ENCODE assay signal across 1 fruit fly cellular context in the genomic region with DNA sequence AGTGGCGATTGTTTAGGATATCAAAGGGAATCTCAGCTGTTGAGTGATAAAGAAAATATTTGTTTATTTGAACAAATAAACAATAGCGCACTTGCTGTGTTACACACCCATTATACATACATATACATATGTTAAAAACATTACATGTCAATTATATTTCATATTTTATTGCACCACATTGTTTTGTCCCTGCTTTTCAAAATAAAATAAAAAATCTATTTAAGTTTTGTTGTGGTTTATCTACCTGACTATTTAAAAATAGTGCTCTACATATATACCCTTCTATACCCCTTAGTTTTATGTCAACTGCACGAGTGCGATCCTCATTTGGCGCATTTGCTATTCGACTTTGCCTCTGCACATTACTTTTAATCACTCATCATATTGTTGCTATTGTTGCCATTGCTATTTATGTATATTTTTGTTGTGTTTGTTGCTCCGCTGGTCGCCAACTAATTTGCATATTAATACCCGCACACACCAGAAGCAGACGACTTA.
TF ChIP-seq lines count a peak whose summit lies in the region.

No protein-coding gene starts in this region.

TF ChIP-seq in whole organism, embryonic, 481 proteins besides CTCF, POLR2A, EP300 and RAD21 (continued from another document and continues in another):
- TF ChIP-seq Adf1 (GFP tag; IDR thresholded peaks at IDR 0.05; lab: Robert Waterston, UW), result peak; percentile 45; the same call in 1 of the 2 replicates
- TF ChIP-seq knrl (GFP tag; IDR thresholded peaks at IDR 0.05; lab: Robert Waterston, UW; ENCODE audit: partially characterized antibody), result no peak
- no peak for TF ChIP-seq CG8478 (optimal IDR thresholded peaks at IDR 0.05; lab: Kevin White, UChicago)
- peak; percentile 46 for TF ChIP-seq CG31365 (tag; optimal IDR thresholded peaks at IDR 0.05; lab: Kevin White, UChicago)
- TF ChIP-seq repo (GFP tag; optimal IDR thresholded peaks at IDR 0.05; lab: Kevin White, UChicago), result peak; percentile 37
- peak; percentile 27 for TF ChIP-seq MTF-1 (GFP tag; optimal IDR thresholded peaks at IDR 0.05; lab: Kevin White, UChicago; ENCODE audit: borderline replicate concordance)
- TF ChIP-seq sens (GFP tag; lab: Kevin White, UChicago), result peak; percentile 97
- TF ChIP-seq CG17186 (GFP tag; optimal IDR thresholded peaks at IDR 0.05; lab: Kevin White, UChicago), result peak; percentile 50
- peak; percentile 86 for TF ChIP-seq CG11456 (GFP tag; IDR thresholded peaks at IDR 0.05; lab: Robert Waterston, UW)
- TF ChIP-seq CG11560 (tag; IDR thresholded peaks at IDR 0.05; lab: Robert Waterston, UW), result peak; percentile 89
- TF ChIP-seq CG14050 (GFP tag; IDR thresholded peaks at IDR 0.05; lab: Robert Waterston, UW), result peak; percentile 83
- TF ChIP-seq CG9215 (GFP tag; IDR thresholded peaks at IDR 0.05; lab: Robert Waterston, UW), result peak; percentile 90
- no peak for TF ChIP-seq ash1 (GFP tag; optimal IDR thresholded peaks at IDR 0.05; lab: Kevin White, UChicago)
- TF ChIP-seq CG12659 (GFP tag; optimal IDR thresholded peaks at IDR 0.05; lab: Kevin White, UChicago), result peak; percentile 92
- TF ChIP-seq scrt (GFP tag; optimal IDR thresholded peaks at IDR 0.05; lab: Kevin White, UChicago), result peak; percentile 77
- TF ChIP-seq CG10267 (tag; optimal IDR thresholded peaks at IDR 0.05; lab: Kevin White, UChicago), result peak; percentile 83
- peak; percentile 68 for TF ChIP-seq CG10959 (GFP tag; IDR thresholded peaks at IDR 0.05; lab: Robert Waterston, UW)
- peak; percentile 93 for TF ChIP-seq ind (GFP tag; optimal IDR thresholded peaks at IDR 0.05; lab: Kevin White, UChicago)
- TF ChIP-seq CG5953 (GFP tag; IDR thresholded peaks at IDR 0.05; lab: Robert Waterston, UW), result peak; percentile 86
- peak; percentile 91 for TF ChIP-seq Abd-B (GFP tag; optimal IDR thresholded peaks at IDR 0.05; lab: Kevin White, UChicago)
- peak; percentile 72 for TF ChIP-seq BtbVII (GFP tag; optimal IDR thresholded peaks at IDR 0.05; lab: Kevin White, UChicago)
- peak; percentile 94 for TF ChIP-seq CG4424 (GFP tag; optimal IDR thresholded peaks at IDR 0.05; lab: Kevin White, UChicago)
- TF ChIP-seq chinmo (GFP tag; IDR thresholded peaks at IDR 0.05; lab: Robert Waterston, UW; ENCODE audit: partially characterized antibody), result peak; percentile 92; the same call in 2 of the 4 replicates
- peak; percentile 85 for TF ChIP-seq ken (GFP tag; IDR thresholded peaks at IDR 0.05; lab: Robert Waterston, UW)
- TF ChIP-seq CG2120 (GFP tag; optimal IDR thresholded peaks at IDR 0.05; lab: Kevin White, UChicago), result peak; percentile 92
- peak; percentile 58 for TF ChIP-seq CG13624 (GFP tag; optimal IDR thresholded peaks at IDR 0.05; lab: Kevin White, UChicago)
- peak; percentile 73 for TF ChIP-seq Max (GFP tag; optimal IDR thresholded peaks at IDR 0.05; lab: Kevin White, UChicago)
- no peak for TF ChIP-seq Dp (GFP tag; optimal IDR thresholded peaks at IDR 0.05; lab: Kevin White, UChicago)
- peak; percentile 72 for TF ChIP-seq Hmx (GFP tag; optimal IDR thresholded peaks at IDR 0.05; lab: Kevin White, UChicago)
- TF ChIP-seq vnd (GFP tag; IDR thresholded peaks at IDR 0.05; lab: Robert Waterston, UW; ENCODE audit: partially characterized antibody), result no peak
- TF ChIP-seq ase (GFP tag; IDR thresholded peaks at IDR 0.05; lab: Robert Waterston, UW), result peak; percentile 83
- peak; percentile 59; the same call in 1 of the 2 replicates for TF ChIP-seq Poxn (GFP tag; IDR thresholded peaks at IDR 0.05; lab: Robert Waterston, UW)
- peak; percentile 39; the same call in 1 of the 2 replicates for TF ChIP-seq aop (GFP tag; IDR thresholded peaks at IDR 0.05; lab: Robert Waterston, UW)
- peak; percentile 87 for TF ChIP-seq Awh (GFP tag; IDR thresholded peaks at IDR 0.05; lab: Robert Waterston, UW)
- peak; percentile 88 for TF ChIP-seq Spps (tag; optimal IDR thresholded peaks at IDR 0.05; lab: Kevin White, UChicago)
- peak; percentile 89 for TF ChIP-seq nerfin-1 (tag; optimal IDR thresholded peaks at IDR 0.05; lab: Kevin White, UChicago)
- peak; percentile 37 for TF ChIP-seq CG1792 (GFP tag; optimal IDR thresholded peaks at IDR 0.05; lab: Kevin White, UChicago)
- peak; percentile 72 for TF ChIP-seq CG6654 (GFP tag; optimal IDR thresholded peaks at IDR 0.05; lab: Kevin White, UChicago)
- TF ChIP-seq pum (GFP tag; optimal IDR thresholded peaks at IDR 0.05; lab: Kevin White, UChicago), result peak; percentile 77
- no peak for TF ChIP-seq ERR (GFP tag; optimal IDR thresholded peaks at IDR 0.05; lab: Kevin White, UChicago)
- TF ChIP-seq CG12942 (GFP tag; optimal IDR thresholded peaks at IDR 0.05; lab: Kevin White, UChicago), result peak; percentile 85
- peak; percentile 78 for TF ChIP-seq CG12744 (GFP tag; optimal IDR thresholded peaks at IDR 0.05; lab: Kevin White, UChicago)
- TF ChIP-seq tgo (GFP tag; IDR thresholded peaks at IDR 0.05; lab: Robert Waterston, UW), result peak; percentile 96
- TF ChIP-seq gem (tag; optimal IDR thresholded peaks at IDR 0.05; lab: Kevin White, UChicago), result peak; percentile 97
- TF ChIP-seq dysf (GFP tag; IDR thresholded peaks at IDR 0.05; lab: Robert Waterston, UW), result peak; percentile 95
- peak; percentile 87 for TF ChIP-seq tap (tag; optimal IDR thresholded peaks at IDR 0.05; lab: Kevin White, UChicago)
- peak; percentile 78 for TF ChIP-seq CG2875 (GFP tag; optimal IDR thresholded peaks at IDR 0.05; lab: Kevin White, UChicago)
- TF ChIP-seq Pdp1 (GFP tag; optimal IDR thresholded peaks at IDR 0.05; lab: Kevin White, UChicago), result peak; percentile 68 to 86
- TF ChIP-seq sd (tag; optimal IDR thresholded peaks at IDR 0.05; lab: Kevin White, UChicago), result peak; percentile 64
- peak; percentile 50; the same call in 1 of the 2 replicates for TF ChIP-seq MBD-R2 (GFP tag; IDR thresholded peaks at IDR 0.05; lab: Robert Waterston, UW)
- TF ChIP-seq CG18764 (GFP tag; optimal IDR thresholded peaks at IDR 0.05; lab: Kevin White, UChicago), result peak; percentile 57
- peak; percentile 97 for TF ChIP-seq dmrt99B (tag; optimal IDR thresholded peaks at IDR 0.05; lab: Kevin White, UChicago)
- TF ChIP-seq CG15011 (GFP tag; optimal IDR thresholded peaks at IDR 0.05; lab: Kevin White, UChicago), result peak; percentile 93
- TF ChIP-seq Dad (GFP tag; optimal IDR thresholded peaks at IDR 0.05; lab: Kevin White, UChicago), result peak; percentile 62
- peak; percentile 97 for TF ChIP-seq Oli (tag; optimal IDR thresholded peaks at IDR 0.05; lab: Kevin White, UChicago)
- TF ChIP-seq CG4404 (GFP tag; IDR thresholded peaks at IDR 0.05; lab: Robert Waterston, UW), result peak; percentile 93
- TF ChIP-seq lab (GFP tag; optimal IDR thresholded peaks at IDR 0.05; lab: Kevin White, UChicago), result peak; percentile 88
- TF ChIP-seq Antp (GFP tag; optimal IDR thresholded peaks at IDR 0.05; lab: Kevin White, UChicago), result peak; percentile 29
- peak in 1 of 2 experiments; percentile 69 for TF ChIP-seq Hr78 (GFP tag; optimal IDR thresholded peaks at IDR 0.05; lab: Kevin White, UChicago)
- TF ChIP-seq p53 (GFP tag; optimal IDR thresholded peaks at IDR 0.05; lab: Kevin White, UChicago), result no peak
- TF ChIP-seq luna (GFP tag; optimal IDR thresholded peaks at IDR 0.05; lab: Kevin White, UChicago), result no peak
- TF ChIP-seq abd-A (tag; optimal IDR thresholded peaks at IDR 0.05; lab: Kevin White, UChicago), result no peak
- TF ChIP-seq sug (tag; optimal IDR thresholded peaks at IDR 0.05; lab: Kevin White, UChicago), result no peak
- no peak for TF ChIP-seq cad (GFP tag; optimal IDR thresholded peaks at IDR 0.05; lab: Kevin White, UChicago)
- TF ChIP-seq lov (optimal IDR thresholded peaks at IDR 0.05; lab: Kevin White, UChicago), result no peak
- TF ChIP-seq lov (GFP tag; IDR thresholded peaks at IDR 0.05; lab: Robert Waterston, UW), result peak; percentile 34; the same call in 1 of the 3 replicates
- TF ChIP-seq fd64A (GFP tag; optimal IDR thresholded peaks at IDR 0.05; lab: Kevin White, UChicago), result peak; percentile 33
- peak; percentile 91 for TF ChIP-seq tio (GFP tag; optimal IDR thresholded peaks at IDR 0.05; lab: Kevin White, UChicago)
- TF ChIP-seq Taf1 (GFP tag; IDR thresholded peaks at IDR 0.05; lab: Robert Waterston, UW), result peak; percentile 91
- peak; percentile 76 for TF ChIP-seq CG5180 (GFP tag; optimal IDR thresholded peaks at IDR 0.05; lab: Kevin White, UChicago)
- TF ChIP-seq Ptx1 (GFP tag; IDR thresholded peaks at IDR 0.05; lab: Robert Waterston, UW), result peak; percentile 95
- TF ChIP-seq rib (GFP tag; IDR thresholded peaks at IDR 0.05; lab: Robert Waterston, UW), result peak; percentile 80
- TF ChIP-seq Hey (tag; optimal IDR thresholded peaks at IDR 0.05; lab: Kevin White, UChicago), result no peak
- TF ChIP-seq CG12219 (GFP tag; optimal IDR thresholded peaks at IDR 0.05; lab: Kevin White, UChicago), result peak; percentile 85
- peak; percentile 96 for TF ChIP-seq al (GFP tag; IDR thresholded peaks at IDR 0.05; lab: Robert Waterston, UW)
- TF ChIP-seq her (GFP tag; optimal IDR thresholded peaks at IDR 0.05; lab: Kevin White, UChicago), result no peak
- TF ChIP-seq CG7786 (GFP tag; optimal IDR thresholded peaks at IDR 0.05; lab: Kevin White, UChicago), result peak; percentile 83
- TF ChIP-seq CG3847 (GFP tag; IDR thresholded peaks at IDR 0.05; lab: Robert Waterston, UW), result peak; percentile 92
- peak; percentile 85 for TF ChIP-seq CG9817 (tag; optimal IDR thresholded peaks at IDR 0.05; lab: Kevin White, UChicago)
- peak; percentile 48 for TF ChIP-seq Nf-YC (tag; optimal IDR thresholded peaks at IDR 0.05; lab: Kevin White, UChicago)
- no peak for TF ChIP-seq CG15479 (GFP tag; optimal IDR thresholded peaks at IDR 0.05; lab: Kevin White, UChicago)
- peak; percentile 90 for TF ChIP-seq H2.0 (GFP tag; IDR thresholded peaks at IDR 0.05; lab: Robert Waterston, UW)
- peak; percentile 85 for TF ChIP-seq CG10274 (GFP tag; optimal IDR thresholded peaks at IDR 0.05; lab: Kevin White, UChicago)
- TF ChIP-seq toy (GFP tag; IDR thresholded peaks at IDR 0.05; lab: Robert Waterston, UW), result peak; percentile 58
- TF ChIP-seq dmrt11E (tag; optimal IDR thresholded peaks at IDR 0.05; lab: Kevin White, UChicago), result peak; percentile 90
- TF ChIP-seq CG17385 (GFP tag; optimal IDR thresholded peaks at IDR 0.05; lab: Kevin White, UChicago), result peak; percentile 84
- peak; percentile 56 for TF ChIP-seq bab2 (GFP tag; optimal IDR thresholded peaks at IDR 0.05; lab: Kevin White, UChicago)
- peak; percentile 52 for TF ChIP-seq jumu (GFP tag; optimal IDR thresholded peaks at IDR 0.05; lab: Kevin White, UChicago)
- TF ChIP-seq inv (GFP tag; IDR thresholded peaks at IDR 0.05; lab: Robert Waterston, UW; ENCODE audit: partially characterized antibody), result no peak
- TF ChIP-seq org-1 (GFP tag; optimal IDR thresholded peaks at IDR 0.05; lab: Kevin White, UChicago), result peak; percentile 90
- no peak for TF ChIP-seq CG34224 (GFP tag; IDR thresholded peaks at IDR 0.05; lab: Robert Waterston, UW; ENCODE audit: partially characterized antibody)
- peak; percentile 58 for TF ChIP-seq CG17568 (GFP tag; optimal IDR thresholded peaks at IDR 0.05; lab: Kevin White, UChicago)
- TF ChIP-seq CG3407 (GFP tag; optimal IDR thresholded peaks at IDR 0.05; lab: Kevin White, UChicago), result peak; percentile 84
- TF ChIP-seq Hsf (GFP tag; optimal IDR thresholded peaks at IDR 0.05; lab: Kevin White, UChicago), result peak; percentile 87
- TF ChIP-seq Atf3 (GFP tag; optimal IDR thresholded peaks at IDR 0.05; lab: Kevin White, UChicago), result peak; percentile 32
- TF ChIP-seq CG14667 (GFP tag; IDR thresholded peaks at IDR 0.05; lab: Robert Waterston, UW), result peak; percentile 86
- peak in 1 of 2 experiments; percentile 54 for TF ChIP-seq crp (GFP tag; optimal IDR thresholded peaks at IDR 0.05; lab: Kevin White, UChicago)
- peak; percentile 92 for TF ChIP-seq CG12391 (tag; optimal IDR thresholded peaks at IDR 0.05; lab: Kevin White, UChicago)
- TF ChIP-seq bowl (GFP tag; IDR thresholded peaks at IDR 0.05; lab: Robert Waterston, UW), result peak; percentile 60; the same call in 1 of the 2 replicates
- peak; percentile 82 for TF ChIP-seq CG15601 (tag; optimal IDR thresholded peaks at IDR 0.05; lab: Kevin White, UChicago)
- no peak for TF ChIP-seq CG14860 (GFP tag; IDR thresholded peaks at IDR 0.05; lab: Robert Waterston, UW; ENCODE audit: partially characterized antibody)
- peak; percentile 72 for TF ChIP-seq Gsc (GFP tag; IDR thresholded peaks at IDR 0.05; lab: Robert Waterston, UW)
- TF ChIP-seq CG13296 (GFP tag; optimal IDR thresholded peaks at IDR 0.05; lab: Kevin White, UChicago), result peak; percentile 79
- TF ChIP-seq CG16779 (GFP tag; IDR thresholded peaks at IDR 0.05; lab: Robert Waterston, UW), result peak; percentile 74
- TF ChIP-seq nau (GFP tag; optimal IDR thresholded peaks at IDR 0.05; lab: Kevin White, UChicago), result peak; percentile 82
- peak; percentile 85 for TF ChIP-seq Bteb2 (GFP tag; optimal IDR thresholded peaks at IDR 0.05; lab: Kevin White, UChicago)
- TF ChIP-seq sima (GFP tag; optimal IDR thresholded peaks at IDR 0.05; lab: Kevin White, UChicago), result no peak
- peak; percentile 60 for TF ChIP-seq Jarid2 (GFP tag; optimal IDR thresholded peaks at IDR 0.05; lab: Kevin White, UChicago)
- TF ChIP-seq wdn (GFP tag; IDR thresholded peaks at IDR 0.05; lab: Robert Waterston, UW), result peak; percentile 71
- TF ChIP-seq HLH3B (GFP tag; IDR thresholded peaks at IDR 0.05; lab: Robert Waterston, UW), result peak; percentile 86
- peak; percentile 72 for TF ChIP-seq twi (tag; optimal IDR thresholded peaks at IDR 0.05; lab: Kevin White, UChicago)
- peak; percentile 85 for TF ChIP-seq CG11696 (GFP tag; IDR thresholded peaks at IDR 0.05; lab: Robert Waterston, UW)
- TF ChIP-seq CG16813 (GFP tag; IDR thresholded peaks at IDR 0.05; lab: Robert Waterston, UW; ENCODE audit: partially characterized antibody), result no peak
- TF ChIP-seq CG17328 (GFP tag; IDR thresholded peaks at IDR 0.05; lab: Robert Waterston, UW), result peak; percentile 88
- TF ChIP-seq CG6272 (GFP tag; IDR thresholded peaks at IDR 0.05; lab: Robert Waterston, UW), result peak; percentile 78
- TF ChIP-seq Elba2 (GFP tag; optimal IDR thresholded peaks at IDR 0.05; lab: Kevin White, UChicago), result no peak
- TF ChIP-seq ara (GFP tag; IDR thresholded peaks at IDR 0.05; lab: Robert Waterston, UW), result peak; percentile 84
- TF ChIP-seq ATbp (GFP tag; optimal IDR thresholded peaks at IDR 0.05; lab: Kevin White, UChicago), result peak; percentile 83
- TF ChIP-seq CG1832 (GFP tag; optimal IDR thresholded peaks at IDR 0.05; lab: Kevin White, UChicago), result no peak
- TF ChIP-seq CG18011 (GFP tag; optimal IDR thresholded peaks at IDR 0.05; lab: Kevin White, UChicago), result peak; percentile 48
- TF ChIP-seq fd102C (GFP tag; optimal IDR thresholded peaks at IDR 0.05; lab: Kevin White, UChicago), result no peak
- peak; percentile 92 for TF ChIP-seq CG32532 (GFP tag; IDR thresholded peaks at IDR 0.05; lab: Robert Waterston, UW)
- TF ChIP-seq trem (tag; optimal IDR thresholded peaks at IDR 0.05; lab: Kevin White, UChicago), result peak; percentile 80
- TF ChIP-seq gsb (GFP tag; IDR thresholded peaks at IDR 0.05; lab: Robert Waterston, UW), result peak; percentile 79
- peak; percentile 71 for TF ChIP-seq CG11723 (GFP tag; optimal IDR thresholded peaks at IDR 0.05; lab: Kevin White, UChicago)
